Worm (Caenorhabditis elegans) whole organism, midembryonic: ENCODE measurements around the gene F15E6.10.

Experiments used
- T22C8.4 ChIP-seq: fragments of 200-800 bp; sonication (Bioruptor generic); IDR thresholded peaks from 2 replicates; pipeline ENCODE4 v1.3.6; 2022; ENCODE audit warnings: missing genetic modification characterization, missing compliant biosample characterization
- flt-1 ChIP-seq: fragments of 200-800 bp; sonication (Bioruptor generic); IDR thresholded peaks from 2 replicates; pipeline ENCODE4 v1.3.6; 2022; ENCODE audit warnings: missing genetic modification characterization, missing compliant biosample characterization
- klf-2 ChIP-seq: fragments of 200-800 bp; sonication (Bioruptor generic); conservative IDR thresholded peaks from 2 replicates; pipeline ENCODE4 v1.3.6; 2022; ENCODE audit warnings: missing genetic modification reagents, missing genetic modification characterization, missing compliant biosample characterization
- med-1 ChIP-seq: sonication (generic microtip); optimal IDR thresholded peaks from 2 replicates; lab custom pipeline; 2017; ENCODE audit warnings: missing genetic modification characterization, mild to moderate bottlenecking, missing compliant biosample characterization, antibody characterized with exemption, missing genetic modification reagents; ENCODE audit not compliant: insufficient read depth
- tab-1 ChIP-seq: fragments of 200-800 bp; sonication (Bioruptor generic); IDR thresholded peaks from 2 replicates; pipeline ENCODE4 v1.3.6; 2022; ENCODE audit warnings: missing genetic modification characterization, missing compliant biosample characterization
- ztf-29 ChIP-seq: fragments of 200-800 bp; sonication (Bioruptor generic); IDR thresholded peaks from 2 replicates; pipeline ENCODE4 v1.3.6; 2022; ENCODE audit warnings: missing genetic modification reagents, missing genetic modification characterization, missing compliant biosample characterization

- no peak for TF ChIP-seq flt-1 (GFP tag; lab: Robert Waterston, UW)
- TF ChIP-seq med-1 (GFP tag; lab: Kevin White, UChicago): no peak
- TF ChIP-seq ztf-29 (GFP tag; lab: Robert Waterston, UW): no peak
- TF ChIP-seq tab-1 (GFP tag; lab: Robert Waterston, UW): no peak
- no peak for TF ChIP-seq T22C8.4 (GFP tag; lab: Robert Waterston, UW)
- TF ChIP-seq klf-2 (GFP tag; lab: Robert Waterston, UW): no peak
Observed at ce11 chrIV:4307227-4307946, 14.7 kb downstream of the F15E6.10 start, which contains the start of gene set-9.
